Worm (Caenorhabditis elegans): ENCODE data around the gene pcf-11.
A peak's percentile ranks its signal among the peaks of the same experiment; 100 is the strongest.

The pcf-11 gene

ce11 chrIII:5077150-5077814 is 52.6 kb downstream of the pcf-11 start, which contains the start of gene alh-1 (continued):
- peak; percentile 35 for TF ChIP-seq nhr-77 (tag; optimal IDR thresholded peaks at IDR 0.05)
- TF ChIP-seq unc-62 (GFP tag; optimal IDR thresholded peaks at IDR 0.05 in 1 of 2): peak in 1 of 2 experiments; percentile 74
- no peak for TF ChIP-seq unc-62 (tag; optimal IDR thresholded peaks at IDR 0.05)
- peak; percentile 75 for TF ChIP-seq hlh-11 (tag; optimal IDR thresholded peaks at IDR 0.05)
- no peak for TF ChIP-seq lin-15B (tag; optimal IDR thresholded peaks at IDR 0.05)
- TF ChIP-seq ces-1 (GFP tag; optimal IDR thresholded peaks at IDR 0.05): no peak
- no peak for TF ChIP-seq lin-29 (GFP tag; IDR thresholded peaks at IDR 0.05)

ce11 chrIII:5078062-5078461 is 53.3 kb downstream of the pcf-11 start:
- TF ChIP-seq Y105C5A.15 (GFP tag; IDR thresholded peaks at IDR 0.05) (no peak), madf-9 (GFP tag; conservative IDR thresholded peaks at IDR 0.05) (no peak), D1046.2 (GFP tag; IDR thresholded peaks at IDR 0.05) (no peak), zfp-3 (GFP tag; conservative IDR thresholded peaks at IDR 0.05) (no peak), nhr-6 (tag; optimal IDR thresholded peaks at IDR 0.05) (no peak), spr-3 (GFP tag; optimal IDR thresholded peaks at IDR 0.05) (no peak), set-16 (GFP tag; IDR thresholded peaks at IDR 0.05) (no peak), ceh-28 (tag; optimal IDR thresholded peaks at IDR 0.05) (no peak), nhr-76 (tag; optimal IDR thresholded peaks at IDR 0.05) (no peak), spr-1 (tag; optimal IDR thresholded peaks at IDR 0.05) (no peak), nhr-25 (tag; optimal IDR thresholded peaks at IDR 0.05; ENCODE audit: borderline replicate concordance, insufficient read depth) (no peak), lsy-2 (tag; optimal IDR thresholded peaks at IDR 0.05) (peak in 1 of 2 experiments; percentile 75), dmd-6 (GFP tag; IDR thresholded peaks at IDR 0.05) (peak; percentile 99), unc-62 (GFP tag; optimal IDR thresholded peaks at IDR 0.05 in 1 of 2) (peak in 1 of 2 experiments; percentile 78), unc-62 (tag; optimal IDR thresholded peaks at IDR 0.05) (no peak), duxl-1 (tag; optimal IDR thresholded peaks at IDR 0.05; ENCODE audit: poor library complexity) (no peak), nhr-11 (tag; optimal IDR thresholded peaks at IDR 0.05) (peak; percentile 83), zip-2 (tag; optimal IDR thresholded peaks at IDR 0.05) (no peak), mxl-3 (GFP tag; optimal IDR thresholded peaks at IDR 0.05) (peak; percentile 97), lin-15B (tag; optimal IDR thresholded peaks at IDR 0.05) (no peak), F44E2.7 (GFP tag; IDR thresholded peaks at IDR 0.05) (no peak), daf-8 (GFP tag; IDR thresholded peaks at IDR 0.05) (no peak), ztf-7 (tag; optimal IDR thresholded peaks at IDR 0.05) (no peak), lim-7 (GFP tag; IDR thresholded peaks at IDR 0.05) (no peak), madf-5 (GFP tag; IDR thresholded peaks at IDR 0.05) (no peak), aha-1 (tag) (no peak), lin-38 (GFP tag; IDR thresholded peaks at IDR 0.05) (0 out of 2 replicates have a peak, but pooled peaks have one; percentile 30), tra-1 (GFP tag; IDR thresholded peaks at IDR 0.05) (peak; percentile 61; the same call in 1 of the 2 replicates), mep-1 (tag; optimal IDR thresholded peaks at IDR 0.05) (peak; percentile 81), fos-1 (tag; optimal IDR thresholded peaks at IDR 0.05) (no peak), pha-4 (GFP tag; IDR thresholded peaks at IDR 0.05) (peak; percentile 46; the same call in 1 of the 2 replicates), pha-4 (tag; optimal IDR thresholded peaks at IDR 0.05) (peak; percentile 84), hif-1 (tag; optimal IDR thresholded peaks at IDR 0.05) (peak in 1 of 2 experiments; percentile 66), sdz-12 (GFP tag; optimal IDR thresholded peaks at IDR 0.05) (no peak), hlh-11 (tag; optimal IDR thresholded peaks at IDR 0.05) (peak; percentile 94), nhr-48 (tag; optimal IDR thresholded peaks at IDR 0.05) (peak; percentile 88), R02D3.7 (tag; optimal IDR thresholded peaks at IDR 0.05) (no peak), daf-16 (GFP tag; optimal IDR thresholded peaks at IDR 0.05) (peak in 1 of 2 experiments; percentile 79), daf-16 (tag; optimal IDR thresholded peaks at IDR 0.05) (peak; percentile 98), gei-8 (GFP tag; optimal IDR thresholded peaks at IDR 0.05) (no peak), unc-130 (GFP tag; optimal IDR thresholded peaks at IDR 0.05) (no peak), nhr-28 (tag; optimal IDR thresholded peaks at IDR 0.05) (peak; percentile 97), F49E8.2 (tag; optimal IDR thresholded peaks at IDR 0.05; ENCODE audit: borderline replicate concordance) (no peak), nhr-10 (tag; optimal IDR thresholded peaks at IDR 0.05) (peak; percentile 25), ZK546.5 (tag; optimal IDR thresholded peaks at IDR 0.05) (no peak), ceh-82 (tag; optimal IDR thresholded peaks at IDR 0.05) (no peak)

Data from whole organism, L4 larva.